Fruit fly (Drosophila melanogaster): ENCODE results near the gene Vtld.
A peak's percentile ranks its signal among the peaks of the same experiment; 100 is the strongest.

The Vtld gene

dm6 chr3L:19793438-19793998 is 33.3 kb downstream of the Vtld start, which contains the start of the genes CG42637, Gyc76C and SREBP (continued):
- no peak for TF ChIP-seq wek (GFP tag; optimal IDR thresholded peaks at IDR 0.05)
- TF ChIP-seq Pdp1 (GFP tag; optimal IDR thresholded peaks at IDR 0.05) = peak in 1 of 2 experiments; percentile 13
- no peak for TF ChIP-seq CG15479 (GFP tag; optimal IDR thresholded peaks at IDR 0.05)
- no peak for TF ChIP-seq peb (GFP tag; IDR thresholded peaks at IDR 0.05)
- TF ChIP-seq CG10209 (GFP tag; optimal IDR thresholded peaks at IDR 0.05) = no peak
- peak; percentile 45 for TF ChIP-seq CG15011 (GFP tag; optimal IDR thresholded peaks at IDR 0.05)
- TF ChIP-seq CG11560 (tag; IDR thresholded peaks at IDR 0.05) = no peak
- peak; percentile 46; the same call in 1 of the 2 replicates for TF ChIP-seq ranshi (GFP tag; IDR thresholded peaks at IDR 0.05)
- no peak for TF ChIP-seq scrt (GFP tag; optimal IDR thresholded peaks at IDR 0.05)
- no peak; the same call in 1 of the 2 replicates for TF ChIP-seq seq (GFP tag; IDR thresholded peaks at IDR 0.05)
- TF ChIP-seq Ets97D (GFP tag; optimal IDR thresholded peaks at IDR 0.05) = peak; percentile 85
- peak; percentile 56 for TF ChIP-seq BEAF-32 (GFP tag; optimal IDR thresholded peaks at IDR 0.05)
- TF ChIP-seq Lpt (GFP tag; optimal IDR thresholded peaks at IDR 0.05) = no peak
- TF ChIP-seq stc (GFP tag; IDR thresholded peaks at IDR 0.05) = peak; percentile 43; the same call in 1 of the 2 replicates
- TF ChIP-seq B-H1 (GFP tag; IDR thresholded peaks at IDR 0.05) = no peak
- TF ChIP-seq Atf-2 (GFP tag; optimal IDR thresholded peaks at IDR 0.05) = no peak
- TF ChIP-seq Rx (GFP tag; IDR thresholded peaks at IDR 0.05) = no peak
- peak; percentile 11 for TF ChIP-seq gem (tag; optimal IDR thresholded peaks at IDR 0.05)
- no peak for TF ChIP-seq tup (GFP tag; optimal IDR thresholded peaks at IDR 0.05)
- peak; percentile 36 for TF ChIP-seq phol (tag; optimal IDR thresholded peaks at IDR 0.05)
- peak; percentile 72 for TF ChIP-seq CG14710 (tag; optimal IDR thresholded peaks at IDR 0.05)
- peak; percentile 9; the same call in 1 of the 2 replicates for TF ChIP-seq Drgx (GFP tag; IDR thresholded peaks at IDR 0.05)
- TF ChIP-seq tin (GFP tag; optimal IDR thresholded peaks at IDR 0.05) = no peak
- no peak for TF ChIP-seq Mrtf (GFP tag; IDR thresholded peaks at IDR 0.05)
- peak; percentile 25; the same call in 1 of the 2 replicates for TF ChIP-seq Adf1 (GFP tag; IDR thresholded peaks at IDR 0.05)
- TF ChIP-seq CG12155 (GFP tag; optimal IDR thresholded peaks at IDR 0.05) = no peak
- no peak for TF ChIP-seq CG12219 (GFP tag; optimal IDR thresholded peaks at IDR 0.05)
- TF ChIP-seq CG6175 (GFP tag; IDR thresholded peaks at IDR 0.05) = 0 out of 3 replicates have a peak, but pooled peaks have one; percentile 16
- no peak for TF ChIP-seq CG16815 (GFP tag; optimal IDR thresholded peaks at IDR 0.05)
- no peak for TF ChIP-seq dan (GFP tag; IDR thresholded peaks at IDR 0.05)
- TF ChIP-seq CG14667 (GFP tag; IDR thresholded peaks at IDR 0.05) = no peak
- TF ChIP-seq CG6254 (GFP tag; optimal IDR thresholded peaks at IDR 0.05) = no peak
- peak; percentile 67 for TF ChIP-seq zen (tag; optimal IDR thresholded peaks at IDR 0.05)
- peak; percentile 42 for TF ChIP-seq HmgD (GFP tag; optimal IDR thresholded peaks at IDR 0.05)
- TF ChIP-seq gro (GFP tag; optimal IDR thresholded peaks at IDR 0.05) = peak; percentile 19
- TF ChIP-seq bcd (GFP tag; optimal IDR thresholded peaks at IDR 0.05) = no peak
- no peak for TF ChIP-seq Hr39 (optimal IDR thresholded peaks at IDR 0.05)
- peak; percentile 71 for TF ChIP-seq ash1 (GFP tag; optimal IDR thresholded peaks at IDR 0.05)
- TF ChIP-seq bbx (GFP tag; IDR thresholded peaks at IDR 0.05; ENCODE audit: partially characterized antibody) = peak; percentile 54; the same call in 1 of the 2 replicates
- peak; percentile 30 for TF ChIP-seq Dek (tag; optimal IDR thresholded peaks at IDR 0.05)
- TF ChIP-seq Opbp (GFP tag; IDR thresholded peaks at IDR 0.05; ENCODE audit: partially characterized antibody) = peak; percentile 69
- TF ChIP-seq Atf6 (GFP tag; IDR thresholded peaks at IDR 0.05) = peak; percentile 4; the same call in 1 of the 2 replicates
- no peak for TF ChIP-seq Kr (GFP tag; optimal IDR thresholded peaks at IDR 0.05)
- peak; percentile 63 to 66 for TF ChIP-seq Trl (optimal IDR thresholded peaks at IDR 0.05)
- no peak for TF ChIP-seq Trl (GFP tag; optimal IDR thresholded peaks at IDR 0.05)
- no peak for TF ChIP-seq Nf-YB (GFP tag; optimal IDR thresholded peaks at IDR 0.05)
- TF ChIP-seq cas (GFP tag; IDR thresholded peaks at IDR 0.05) = no peak
- TF ChIP-seq mirr (GFP tag; optimal IDR thresholded peaks at IDR 0.05) = peak; percentile 31
- no peak for TF ChIP-seq CG18599 (GFP tag; optimal IDR thresholded peaks at IDR 0.05)
- peak; percentile 66 for TF ChIP-seq CG10267 (tag; optimal IDR thresholded peaks at IDR 0.05)

Data from whole organism, embryonic.